Worm (Caenorhabditis elegans): Measurements from ENCODE around the gene F09B12.7.
A peak's percentile ranks its signal among the peaks of the same experiment; 100 is the strongest.

The F09B12.7 gene

ce11 chrX:15094973-15095372 is at the start of gene F09B12.7:
TSS of gene F09B12.7 (minus strand) at chrX:15095073.
- TF ChIP-seq ztf-23 (GFP tag; IDR thresholded peaks at IDR 0.05) (no peak), cog-1 (tag; optimal IDR thresholded peaks at IDR 0.05) (no peak), ztf-29 (GFP tag; IDR thresholded peaks at IDR 0.05) (no peak), tab-1 (GFP tag; IDR thresholded peaks at IDR 0.05) (no peak), flt-1 (GFP tag; IDR thresholded peaks at IDR 0.05) (no peak), med-1 (GFP tag; optimal IDR thresholded peaks at IDR 0.05; ENCODE audit: insufficient read depth) (no peak), klf-2 (GFP tag; conservative IDR thresholded peaks at IDR 0.05) (no peak), ref-1 (GFP tag; conservative IDR thresholded peaks at IDR 0.05) (no peak), T22C8.4 (GFP tag; IDR thresholded peaks at IDR 0.05) (no peak)

- TF ChIP-seq flt-1 (GFP tag; IDR thresholded peaks at IDR 0.05) (no peak), T22C8.4 (GFP tag; IDR thresholded peaks at IDR 0.05) (no peak), klf-2 (GFP tag; conservative IDR thresholded peaks at IDR 0.05) (no peak), ztf-23 (GFP tag; IDR thresholded peaks at IDR 0.05) (no peak), ref-1 (GFP tag; conservative IDR thresholded peaks at IDR 0.05) (no peak), cog-1 (tag; optimal IDR thresholded peaks at IDR 0.05) (no peak), ztf-29 (GFP tag; IDR thresholded peaks at IDR 0.05) (no peak), tab-1 (GFP tag; IDR thresholded peaks at IDR 0.05) (no peak), med-1 (GFP tag; optimal IDR thresholded peaks at IDR 0.05; ENCODE audit: insufficient read depth) (no peak)
Observed at ce11 chrX:15134941-15135340, 40.1 kb upstream of the F09B12.7 start.

- TF ChIP-seq ztf-29 (GFP tag; IDR thresholded peaks at IDR 0.05) (no peak), T22C8.4 (GFP tag; IDR thresholded peaks at IDR 0.05) (no peak), ref-1 (GFP tag; conservative IDR thresholded peaks at IDR 0.05) (no peak), klf-2 (GFP tag; conservative IDR thresholded peaks at IDR 0.05) (no peak), tab-1 (GFP tag; IDR thresholded peaks at IDR 0.05) (no peak), flt-1 (GFP tag; IDR thresholded peaks at IDR 0.05) (no peak), ztf-23 (GFP tag; IDR thresholded peaks at IDR 0.05) (no peak), med-1 (GFP tag; optimal IDR thresholded peaks at IDR 0.05; ENCODE audit: insufficient read depth) (no peak), cog-1 (tag; optimal IDR thresholded peaks at IDR 0.05) (no peak)
Observed at ce11 chrX:15133180-15133579, 38.3 kb upstream of the F09B12.7 start.

ce11 chrX:15132073-15132472 is 37.2 kb upstream of the F09B12.7 start:
- TF ChIP-seq tab-1 (GFP tag; IDR thresholded peaks at IDR 0.05) (no peak), med-1 (GFP tag; optimal IDR thresholded peaks at IDR 0.05; ENCODE audit: insufficient read depth) (no peak), flt-1 (GFP tag; IDR thresholded peaks at IDR 0.05) (no peak), cog-1 (tag; optimal IDR thresholded peaks at IDR 0.05) (no peak), ztf-23 (GFP tag; IDR thresholded peaks at IDR 0.05) (no peak), ref-1 (GFP tag; conservative IDR thresholded peaks at IDR 0.05) (no peak), ztf-29 (GFP tag; IDR thresholded peaks at IDR 0.05) (no peak), T22C8.4 (GFP tag; IDR thresholded peaks at IDR 0.05) (no peak), klf-2 (GFP tag; conservative IDR thresholded peaks at IDR 0.05) (no peak)

ce11 chrX:15128184-15128583 is 33.3 kb upstream of the F09B12.7 start:
- TF ChIP-seq ztf-29 (GFP tag; IDR thresholded peaks at IDR 0.05) = no peak
- TF ChIP-seq flt-1 (GFP tag; IDR thresholded peaks at IDR 0.05) = no peak
- no peak for TF ChIP-seq ztf-23 (GFP tag; IDR thresholded peaks at IDR 0.05)
- no peak for TF ChIP-seq klf-2 (GFP tag; conservative IDR thresholded peaks at IDR 0.05)
- no peak for TF ChIP-seq ref-1 (GFP tag; conservative IDR thresholded peaks at IDR 0.05)
- no peak for TF ChIP-seq tab-1 (GFP tag; IDR thresholded peaks at IDR 0.05)
- no peak for TF ChIP-seq cog-1 (tag; optimal IDR thresholded peaks at IDR 0.05)
- TF ChIP-seq med-1 (GFP tag; optimal IDR thresholded peaks at IDR 0.05; ENCODE audit: insufficient read depth) = no peak
- TF ChIP-seq T22C8.4 (GFP tag; IDR thresholded peaks at IDR 0.05) = no peak

- 0 out of 2 replicates have a peak, but pooled peaks have one; percentile 43 for TF ChIP-seq tab-1 (GFP tag; IDR thresholded peaks at IDR 0.05)
- no peak for TF ChIP-seq klf-2 (GFP tag; conservative IDR thresholded peaks at IDR 0.05)
Observed at ce11 chrX:15127338-15127737, 32.5 kb upstream of the F09B12.7 start.

- TF ChIP-seq klf-2 (GFP tag; conservative IDR thresholded peaks at IDR 0.05) (no peak), med-1 (GFP tag; optimal IDR thresholded peaks at IDR 0.05; ENCODE audit: insufficient read depth) (no peak), tab-1 (GFP tag; IDR thresholded peaks at IDR 0.05) (no peak), ref-1 (GFP tag; conservative IDR thresholded peaks at IDR 0.05) (no peak), T22C8.4 (GFP tag; IDR thresholded peaks at IDR 0.05) (no peak)
Observed at ce11 chrX:15126736-15127135, 31.9 kb upstream of the F09B12.7 start.

- TF ChIP-seq klf-2 (GFP tag; conservative IDR thresholded peaks at IDR 0.05) (no peak), ztf-29 (GFP tag; IDR thresholded peaks at IDR 0.05) (no peak), med-1 (GFP tag; optimal IDR thresholded peaks at IDR 0.05; ENCODE audit: insufficient read depth) (no peak), tab-1 (GFP tag; IDR thresholded peaks at IDR 0.05) (no peak), ref-1 (GFP tag; conservative IDR thresholded peaks at IDR 0.05) (no peak), ztf-23 (GFP tag; IDR thresholded peaks at IDR 0.05) (no peak), T22C8.4 (GFP tag; IDR thresholded peaks at IDR 0.05) (no peak), flt-1 (GFP tag; IDR thresholded peaks at IDR 0.05) (no peak), cog-1 (tag; optimal IDR thresholded peaks at IDR 0.05) (no peak)
Observed at ce11 chrX:15125138-15125537, 30.3 kb upstream of the F09B12.7 start.

ce11 chrX:15120545-15120944 is 25.7 kb upstream of the F09B12.7 start:
- TF ChIP-seq ztf-23 (GFP tag; IDR thresholded peaks at IDR 0.05) (no peak), ref-1 (GFP tag; conservative IDR thresholded peaks at IDR 0.05) (no peak), tab-1 (GFP tag; IDR thresholded peaks at IDR 0.05) (no peak), flt-1 (GFP tag; IDR thresholded peaks at IDR 0.05) (no peak)

ce11 chrX:15116514-15116913 is 21.6 kb upstream of the F09B12.7 start, which contains the start of gene R07D5.2:
TSS of gene R07D5.2 (minus strand) at chrX:15116614.
- TF ChIP-seq cog-1 (tag; optimal IDR thresholded peaks at IDR 0.05) = no peak

- TF ChIP-seq cog-1 (tag; optimal IDR thresholded peaks at IDR 0.05) (no peak), ref-1 (GFP tag; conservative IDR thresholded peaks at IDR 0.05) (no peak), flt-1 (GFP tag; IDR thresholded peaks at IDR 0.05) (no peak), med-1 (GFP tag; optimal IDR thresholded peaks at IDR 0.05; ENCODE audit: insufficient read depth) (no peak), ztf-29 (GFP tag; IDR thresholded peaks at IDR 0.05) (no peak), ztf-23 (GFP tag; IDR thresholded peaks at IDR 0.05) (no peak), klf-2 (GFP tag; conservative IDR thresholded peaks at IDR 0.05) (no peak), tab-1 (GFP tag; IDR thresholded peaks at IDR 0.05) (no peak), T22C8.4 (GFP tag; IDR thresholded peaks at IDR 0.05) (no peak)
Observed at ce11 chrX:15115748-15116147, 20.9 kb upstream of the F09B12.7 start.
